Worm (Caenorhabditis elegans): ENCODE data around the gene fbxa-190.
"Not testable (repeated sequence)": the region's sequence is repeated elsewhere in the genome, so short reads cannot be mapped to it uniquely, and the experiment has no call there.

The fbxa-190 gene

DNA sequence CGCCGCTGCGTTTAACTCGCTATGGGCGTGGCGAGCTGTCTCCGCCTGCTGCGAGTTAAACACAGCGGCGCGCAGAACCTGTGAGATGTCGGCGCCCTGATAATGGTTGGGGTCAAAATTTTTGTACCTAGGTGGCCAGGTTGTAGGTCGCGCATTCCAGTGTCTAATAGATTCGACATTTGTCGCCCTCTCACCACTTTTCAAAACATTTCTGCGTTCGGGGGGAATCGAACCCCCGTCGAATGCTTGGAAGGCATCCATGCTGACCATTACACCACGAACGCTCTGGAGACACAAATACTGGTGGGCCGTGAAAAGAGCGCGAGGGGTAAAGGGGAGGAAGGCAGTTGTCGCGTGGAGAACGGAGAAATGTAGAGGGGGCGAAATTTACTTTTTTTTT lies 7.6 kb downstream of the fbxa-190 start:
- peak; percentile 81 for TF ChIP-seq dao-5 (tag; optimal IDR thresholded peaks at IDR 0.05)
- peak; percentile 21 for TF ChIP-seq W03F9.2 (tag; optimal IDR thresholded peaks at IDR 0.05)
- no peak for TF ChIP-seq him-1 (tag; optimal IDR thresholded peaks at IDR 0.05)

DNA sequence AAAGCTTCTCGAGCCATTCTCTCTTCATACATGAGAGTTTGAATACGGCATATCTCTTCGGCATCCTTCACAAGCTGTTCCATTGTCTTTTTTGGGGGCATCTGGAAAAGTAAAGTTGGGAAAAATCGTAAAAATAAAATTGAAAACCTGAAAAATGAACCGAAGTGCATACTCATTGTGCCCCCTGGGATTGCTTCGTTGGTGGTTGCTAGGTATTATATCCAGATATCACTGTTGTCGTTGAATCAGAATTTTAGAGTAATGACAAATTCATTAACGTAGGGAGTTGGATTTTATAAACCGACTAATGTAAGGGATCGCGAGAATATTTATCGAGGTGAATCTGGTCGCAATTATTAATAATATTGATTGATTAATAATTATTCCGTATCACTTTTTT lies 9.8 kb downstream of the fbxa-190 start, which contains the start of gene F56C3.10:
TSS of gene F56C3.10 (minus strand) at position 101 of the 400 bp plus-strand sequence.
- TF ChIP-seq W03F9.2 (tag; optimal IDR thresholded peaks at IDR 0.05) (no peak), dao-5 (tag; optimal IDR thresholded peaks at IDR 0.05) (no peak), him-1 (tag; optimal IDR thresholded peaks at IDR 0.05) (no peak)

DNA sequence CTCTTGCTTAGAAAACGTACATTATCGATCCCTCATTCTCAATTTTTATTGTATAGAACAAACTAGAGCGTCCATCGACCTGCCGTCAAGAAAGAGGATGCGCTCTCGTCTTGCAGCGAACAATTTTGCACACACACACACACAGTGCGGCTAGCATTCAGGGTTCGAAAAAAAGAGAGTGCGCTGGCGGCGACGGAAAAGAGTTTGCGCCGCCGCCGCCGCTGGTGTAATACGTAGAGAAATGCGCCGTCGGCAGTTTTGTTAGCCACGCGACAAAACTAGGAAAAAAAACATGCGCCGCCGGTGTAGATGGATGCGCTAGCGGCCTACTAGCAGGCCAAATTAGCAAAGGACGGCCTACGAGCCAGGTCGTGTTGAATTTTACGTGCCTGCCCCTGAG lies 11.7 kb downstream of the fbxa-190 start:
- TF ChIP-seq him-1 (tag; optimal IDR thresholded peaks at IDR 0.05) (no peak), dao-5 (tag; optimal IDR thresholded peaks at IDR 0.05) (no peak), W03F9.2 (tag; optimal IDR thresholded peaks at IDR 0.05) (no peak)

DNA sequence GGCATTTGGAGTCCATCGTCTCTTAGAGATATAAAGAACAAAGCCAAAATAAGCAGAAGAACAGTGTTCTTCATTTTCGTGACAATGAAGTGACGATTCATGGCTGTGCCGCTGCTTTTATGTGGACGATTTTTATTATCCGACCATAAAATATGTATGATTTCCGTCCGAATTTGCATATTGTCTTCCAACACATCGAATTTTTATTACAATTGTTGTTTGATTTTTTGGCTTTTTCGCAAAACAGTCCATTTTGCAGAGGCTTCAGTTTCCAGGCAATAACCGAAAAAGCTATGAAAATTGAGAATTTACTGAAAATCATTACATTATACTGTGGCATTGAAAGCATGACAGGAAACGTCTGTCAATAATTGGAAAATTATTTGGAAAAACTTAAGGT lies 12.7 kb downstream of the fbxa-190 start, which contains the start of gene F56C3.8:
TSS of gene F56C3.8 (minus strand) at position 101 of the 400 bp plus-strand sequence.
- no peak for TF ChIP-seq dao-5 (tag; optimal IDR thresholded peaks at IDR 0.05)
- TF ChIP-seq him-1 (tag; optimal IDR thresholded peaks at IDR 0.05) = no peak
- TF ChIP-seq W03F9.2 (tag; optimal IDR thresholded peaks at IDR 0.05) = no peak

DNA sequence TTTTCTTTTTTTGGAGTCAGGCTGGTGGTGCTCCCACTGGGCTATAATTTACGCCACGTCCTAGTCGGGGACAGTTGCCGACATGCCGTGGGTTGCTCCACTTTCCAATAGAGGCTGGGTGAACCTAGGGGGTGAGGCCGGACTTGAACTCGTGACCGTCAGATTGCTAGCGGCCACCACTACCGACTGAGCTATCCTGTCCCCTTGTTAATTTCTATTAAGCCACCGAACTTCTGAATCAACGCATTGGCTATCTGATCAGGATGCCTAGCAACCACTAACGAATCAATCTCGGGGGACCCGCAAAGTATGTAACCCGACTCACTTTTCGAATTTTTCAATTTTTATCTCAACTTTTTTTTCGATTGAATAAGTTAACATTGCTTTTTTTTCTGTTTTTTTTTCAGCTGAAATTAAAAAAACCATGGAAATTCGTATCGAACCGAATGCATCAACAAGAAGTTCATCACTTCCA lies 15.1 kb downstream of the fbxa-190 start, which contains the start of gene F56C3.1:
TSS of gene F56C3.1 (plus strand) at position 425 of the 475 bp plus-strand sequence.
- TF ChIP-seq W03F9.2 (tag; optimal IDR thresholded peaks at IDR 0.05) = no peak
- TF ChIP-seq dao-5 (tag; optimal IDR thresholded peaks at IDR 0.05) = no peak
- no peak for TF ChIP-seq him-1 (tag; optimal IDR thresholded peaks at IDR 0.05)

DNA sequence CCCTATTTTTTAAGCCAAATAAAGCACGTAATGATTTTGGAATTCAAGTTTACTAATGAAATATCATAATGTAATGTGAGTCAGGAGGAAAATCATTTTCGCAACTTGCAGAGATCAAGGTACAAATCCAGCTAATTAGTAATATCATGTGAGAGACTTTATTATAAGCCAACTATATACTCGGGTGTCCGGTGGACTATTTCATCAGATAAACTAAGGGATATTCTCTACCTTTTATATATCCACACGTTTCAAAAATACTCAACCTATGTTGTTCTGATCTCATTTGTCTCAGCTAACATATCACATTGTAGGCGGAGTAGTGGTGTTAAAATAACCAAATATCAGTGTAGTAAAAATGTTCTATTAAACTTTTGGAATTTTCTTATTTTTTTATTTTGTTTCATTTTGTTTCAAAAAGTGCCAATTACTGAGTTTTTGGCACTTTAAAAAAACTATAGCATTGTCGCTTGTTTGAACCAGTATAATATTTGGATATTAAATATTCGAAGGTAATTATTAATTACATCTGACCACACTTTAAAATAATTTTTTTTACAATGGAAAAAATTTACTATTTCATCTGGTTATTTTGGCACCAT lies 17.7 kb downstream of the fbxa-190 start:
- TF ChIP-seq dao-5 (tag; optimal IDR thresholded peaks at IDR 0.05) = peak; percentile 11
- TF ChIP-seq W03F9.2 (tag; optimal IDR thresholded peaks at IDR 0.05) = peak; percentile 88
- peak; percentile 95 for TF ChIP-seq him-1 (tag; optimal IDR thresholded peaks at IDR 0.05)

DNA sequence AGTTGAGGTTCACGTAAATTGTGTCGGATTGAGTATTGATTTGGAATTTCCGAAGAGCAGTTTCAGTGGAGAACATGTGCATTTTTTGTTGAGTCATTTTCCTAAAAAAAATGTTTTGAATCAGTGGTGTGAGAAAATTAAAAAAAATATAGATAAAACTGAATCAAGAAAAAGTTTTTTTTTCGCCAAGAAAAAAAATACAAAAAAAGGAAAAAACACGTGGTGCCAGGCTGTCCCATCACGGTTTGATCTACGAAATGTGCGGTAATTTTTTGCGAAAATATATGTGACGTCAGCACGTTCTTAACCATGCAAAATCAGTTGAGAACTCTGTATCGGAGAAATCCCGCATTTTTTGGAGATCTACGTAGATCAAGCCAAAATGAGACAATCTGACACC lies 22.1 kb downstream of the fbxa-190 start, which contains the start of gene F56C3.9:
TSS of gene F56C3.9 (minus strand) at position 101 of the 400 bp plus-strand sequence.
- TF ChIP-seq W03F9.2 (tag; optimal IDR thresholded peaks at IDR 0.05) = no peak
- no peak for TF ChIP-seq dao-5 (tag; optimal IDR thresholded peaks at IDR 0.05)
- TF ChIP-seq him-1 (tag; optimal IDR thresholded peaks at IDR 0.05) = no peak

DNA sequence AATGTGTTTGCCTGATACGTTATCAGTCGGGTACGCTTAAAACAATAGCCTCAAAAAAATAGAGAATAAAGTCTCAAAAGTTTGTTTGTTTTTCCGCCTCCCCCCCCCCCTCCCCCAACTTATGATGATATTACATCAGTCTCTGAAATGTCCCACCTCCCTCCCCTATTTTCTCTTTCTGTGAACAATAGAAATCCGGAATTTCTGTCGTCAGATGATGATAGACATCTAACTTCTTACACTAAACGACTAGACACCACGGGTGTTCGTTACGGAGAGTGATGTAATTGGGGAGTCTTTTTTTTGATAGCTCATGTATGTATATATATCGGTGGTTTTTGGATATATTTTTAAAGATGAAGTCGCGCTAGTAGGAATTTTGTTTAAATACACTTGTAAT lies 22.6 kb downstream of the fbxa-190 start:
- no peak for TF ChIP-seq dao-5 (tag; optimal IDR thresholded peaks at IDR 0.05)
- TF ChIP-seq W03F9.2 (tag; optimal IDR thresholded peaks at IDR 0.05) = no peak
- TF ChIP-seq him-1 (tag; optimal IDR thresholded peaks at IDR 0.05) = no peak

DNA sequence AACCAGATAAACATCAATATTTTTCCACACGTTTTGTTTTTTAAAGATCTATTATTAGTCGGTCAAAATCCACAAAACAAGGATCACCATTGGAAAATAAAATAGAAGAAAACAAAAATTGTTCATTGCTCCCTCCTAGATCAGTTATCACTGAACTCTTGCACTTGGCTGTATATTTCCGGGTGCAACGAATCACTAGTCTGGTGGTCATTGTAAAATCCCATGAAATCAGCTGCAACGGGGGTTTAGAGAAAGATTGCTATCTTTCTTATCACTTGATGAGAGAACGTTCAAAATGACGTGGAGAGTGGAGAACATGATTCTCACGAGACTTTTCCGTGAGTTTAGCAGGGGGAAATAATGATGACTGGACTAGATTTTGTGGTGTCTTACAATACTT lies 24.0 kb downstream of the fbxa-190 start:
- no peak for TF ChIP-seq him-1 (tag; optimal IDR thresholded peaks at IDR 0.05)
- no peak for TF ChIP-seq dao-5 (tag; optimal IDR thresholded peaks at IDR 0.05)
- no peak for TF ChIP-seq W03F9.2 (tag; optimal IDR thresholded peaks at IDR 0.05)

DNA sequence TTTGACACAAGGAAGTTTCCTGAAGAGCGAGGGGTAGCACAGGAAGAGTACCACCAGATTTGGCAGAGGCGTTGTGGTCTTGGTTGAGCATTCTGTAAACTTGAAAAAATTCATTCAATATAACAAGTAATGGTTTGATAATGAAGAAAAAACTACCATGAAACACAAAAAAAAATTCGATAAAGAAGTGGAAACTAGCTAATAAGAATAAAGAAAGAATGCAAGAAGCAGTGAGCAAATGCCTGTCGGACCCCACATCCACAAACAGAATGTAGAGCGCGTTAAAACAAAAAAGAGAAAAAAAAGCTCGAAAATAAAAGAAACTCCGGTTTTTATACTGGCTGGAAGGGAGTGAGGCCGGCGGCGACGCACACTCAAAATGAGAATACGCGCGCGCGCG lies 25.7 kb downstream of the fbxa-190 start, which contains the start of gene H39E20.1:
TSS of gene H39E20.1 (minus strand) at position 101 of the 400 bp plus-strand sequence.
- TF ChIP-seq him-1 (tag; optimal IDR thresholded peaks at IDR 0.05) = no peak
- no peak for TF ChIP-seq dao-5 (tag; optimal IDR thresholded peaks at IDR 0.05)
- TF ChIP-seq W03F9.2 (tag; optimal IDR thresholded peaks at IDR 0.05) = no peak

DNA sequence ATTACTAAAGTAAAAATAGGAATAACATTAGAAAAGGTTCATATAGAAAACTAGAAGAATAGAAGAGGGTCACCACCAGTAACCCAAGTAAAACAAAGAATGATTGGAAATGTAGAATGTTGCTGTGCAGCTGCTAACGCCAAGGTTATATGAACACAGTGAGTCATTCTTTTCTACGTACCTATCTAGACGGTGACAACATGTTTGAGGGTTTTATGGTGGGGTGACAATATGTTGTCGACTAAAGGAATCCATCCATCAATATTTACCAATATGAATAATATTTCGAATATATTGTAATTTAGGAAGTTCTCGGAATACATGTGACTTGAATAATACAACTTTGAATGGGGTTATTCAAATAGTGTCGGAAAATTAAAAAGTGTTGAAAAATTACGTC lies 29.4 kb downstream of the fbxa-190 start, which contains the start of gene ZK402.5:
TSS of gene ZK402.5 (minus strand) at position 101 of the 400 bp plus-strand sequence.
- TF ChIP-seq him-1 (tag; optimal IDR thresholded peaks at IDR 0.05) = no peak
- TF ChIP-seq dao-5 (tag; optimal IDR thresholded peaks at IDR 0.05) = no peak
- TF ChIP-seq W03F9.2 (tag; optimal IDR thresholded peaks at IDR 0.05) = no peak

DNA sequence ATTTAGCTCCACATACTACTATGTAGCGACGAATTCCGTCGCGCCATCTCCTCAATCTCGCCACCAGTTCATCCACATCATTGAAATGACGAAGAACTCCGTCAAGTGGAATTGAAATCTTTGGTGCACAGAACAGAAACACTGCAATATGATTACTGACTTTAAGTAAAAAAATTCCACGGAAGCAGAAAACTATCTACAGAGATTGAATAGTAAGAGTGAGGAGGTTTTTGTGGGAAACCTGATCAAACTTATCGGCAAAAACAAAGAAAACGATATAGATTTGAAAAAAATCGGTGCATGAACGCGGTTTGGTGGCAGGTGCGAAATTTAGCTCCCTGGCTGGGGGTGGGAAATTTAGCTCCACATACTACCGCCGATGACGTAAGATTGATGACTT lies 31.6 kb downstream of the fbxa-190 start, which contains the start of gene ZK402.2:
TSS of gene ZK402.2 (plus strand) at position 301 of the 400 bp plus-strand sequence.
- not testable (repeated sequence) for TF ChIP-seq W03F9.2, dao-5, him-1 (tag; optimal IDR thresholded peaks at IDR 0.05)

DNA sequence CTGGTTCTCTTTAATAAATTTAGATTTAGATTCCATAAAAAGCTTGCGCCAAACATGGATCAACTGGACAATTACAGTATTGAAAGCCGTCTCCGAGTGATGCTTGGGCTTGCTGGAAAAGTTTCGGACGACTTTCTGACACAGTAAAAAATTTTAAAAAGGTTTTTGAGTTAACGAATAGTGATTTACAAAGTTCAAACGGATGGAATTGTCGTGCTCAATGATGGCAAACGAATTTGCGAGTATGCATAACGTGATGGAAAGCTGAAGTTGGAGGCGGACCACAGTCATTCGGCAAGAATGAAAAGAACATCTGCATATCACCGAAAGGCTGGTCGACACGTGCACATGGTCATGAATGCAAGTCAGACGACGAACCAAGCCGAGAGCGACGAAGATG lies 32.2 kb downstream of the fbxa-190 start, which contains the start of gene ZK402.1:
TSS of gene ZK402.1 (plus strand) at position 301 of the 400 bp plus-strand sequence.
- not testable (repeated sequence) for TF ChIP-seq him-1, W03F9.2, dao-5 (tag; optimal IDR thresholded peaks at IDR 0.05)

DNA sequence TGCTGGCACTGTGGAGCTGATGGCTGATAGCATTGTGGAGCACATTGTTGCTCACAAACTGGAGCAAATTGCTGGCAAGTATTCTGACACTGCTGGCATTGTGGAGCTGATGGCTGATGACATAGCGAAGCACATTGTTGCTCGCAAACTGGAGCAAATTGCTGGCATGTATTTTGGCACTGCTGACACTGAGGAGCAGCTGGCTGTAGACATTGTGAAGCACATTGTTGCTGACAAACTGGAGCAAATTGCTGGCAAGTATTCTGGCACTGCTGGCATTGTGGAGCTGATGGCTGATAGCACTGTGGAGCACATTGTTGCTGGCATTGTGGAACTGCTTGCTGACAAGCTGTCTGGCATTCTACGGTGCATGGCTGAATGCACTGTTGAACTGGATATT lies 37.4 kb downstream of the fbxa-190 start:
- TF ChIP-seq W03F9.2 (tag; optimal IDR thresholded peaks at IDR 0.05) = no peak
- no peak for TF ChIP-seq dao-5 (tag; optimal IDR thresholded peaks at IDR 0.05)
- TF ChIP-seq him-1 (tag; optimal IDR thresholded peaks at IDR 0.05) = no peak
